Worm (Caenorhabditis elegans): ENCODE measurements around the gene R09F10.5.

DNA sequence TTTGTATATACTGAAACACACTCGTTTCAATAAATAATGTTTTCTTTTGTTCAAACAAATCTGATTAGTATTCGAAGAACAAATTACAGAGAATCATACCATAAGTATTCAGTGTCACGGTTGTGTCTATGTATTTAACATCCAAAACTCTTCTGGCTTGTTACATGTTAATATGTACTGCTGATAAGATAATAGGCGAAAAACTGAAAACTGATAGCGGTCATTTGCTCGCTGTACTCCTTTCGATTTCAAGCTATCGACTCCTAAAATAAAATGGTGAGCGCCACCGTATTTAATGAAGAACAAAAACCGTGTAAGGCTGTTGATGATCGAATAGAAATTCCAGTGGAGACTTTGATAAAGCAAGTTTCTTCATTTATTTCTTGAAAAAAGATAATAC lies 15.9 kb upstream of the R09F10.5 start, which contains the start of gene R09F10.1:
- TF ChIP-seq ceh-36 (tag; optimal IDR thresholded peaks at IDR 0.05) = no peak
- no peak for TF ChIP-seq tra-4 (tag; optimal IDR thresholded peaks at IDR 0.05)
- TF ChIP-seq ama-1 (optimal IDR thresholded peaks at IDR 0.05) = no peak
- no peak for TF ChIP-seq tbx-37 (GFP tag; conservative IDR thresholded peaks at IDR 0.05)
- no peak for TF ChIP-seq B0310.2 (tag; optimal IDR thresholded peaks at IDR 0.05)
- TF ChIP-seq tbx-11 (GFP tag; IDR thresholded peaks at IDR 0.05) = no peak
- TF ChIP-seq ets-7 (tag; optimal IDR thresholded peaks at IDR 0.05) = no peak
- no peak for TF ChIP-seq flt-1 (GFP tag; IDR thresholded peaks at IDR 0.05)
- TF ChIP-seq ceh-13 (GFP tag; optimal IDR thresholded peaks at IDR 0.05) = no peak
- no peak for TF ChIP-seq scrt-1 (GFP tag; IDR thresholded peaks at IDR 0.05)
- no peak for TF ChIP-seq sea-1 (GFP tag; conservative IDR thresholded peaks at IDR 0.05)

Data from whole organism, early embryonic.